Worm (Caenorhabditis elegans): ENCODE data around the gene clec-51.

Gene clec-51

ce11 chrIV:8159087-8159486 is 4.5 kb downstream of the clec-51 start, which contains the start of gene faah-1:
Gene faah-1, plus strand, starts transcription at chrIV:8159387.
- no peak for TF ChIP-seq ceh-22 (tag; optimal IDR thresholded peaks at IDR 0.05)

- TF ChIP-seq sox-4 (tag; optimal IDR thresholded peaks at IDR 0.05) (no peak), ceh-2 (tag; optimal IDR thresholded peaks at IDR 0.05) (no peak), fkh-10 (GFP tag; optimal IDR thresholded peaks at IDR 0.05) (no peak), F13H6.1 (tag; optimal IDR thresholded peaks at IDR 0.05) (no peak), pag-3 (tag; optimal IDR thresholded peaks at IDR 0.05; ENCODE audit: borderline replicate concordance) (no peak), hlh-30 (tag; optimal IDR thresholded peaks at IDR 0.05; ENCODE audit: insufficient read depth) (no peak), che-1 (tag; optimal IDR thresholded peaks at IDR 0.05) (no peak), odd-2 (tag; optimal IDR thresholded peaks at IDR 0.05) (no peak), ceh-22 (tag; optimal IDR thresholded peaks at IDR 0.05) (no peak), ceh-14 (tag; optimal IDR thresholded peaks at IDR 0.05) (no peak), ceh-24 (tag; optimal IDR thresholded peaks at IDR 0.05) (no peak), nhr-232 (tag; optimal IDR thresholded peaks at IDR 0.05) (no peak), pha-4 (tag; optimal IDR thresholded peaks at IDR 0.05) (no peak), ceh-30 (tag; optimal IDR thresholded peaks at IDR 0.05) (no peak), ceh-6 (GFP tag; optimal IDR thresholded peaks at IDR 0.05) (no peak), lin-11 (tag; optimal IDR thresholded peaks at IDR 0.05) (no peak), unc-86 (tag; optimal IDR thresholded peaks at IDR 0.05) (no peak)
Observed at ce11 chrIV:8157161-8157560, 6.4 kb downstream of the clec-51 start, which contains the start of gene B0218.5. Gene B0218.5, minus strand, starts transcription at chrIV:8157261.

ce11 chrIV:8154966-8155365 is 8.6 kb downstream of the clec-51 start:
- no peak for TF ChIP-seq pha-2 (tag; optimal IDR thresholded peaks at IDR 0.05)
- TF ChIP-seq hlh-6 (tag; optimal IDR thresholded peaks at IDR 0.05): no peak
- TF ChIP-seq ceh-30 (tag; optimal IDR thresholded peaks at IDR 0.05): no peak
- TF ChIP-seq sdc-2 (tag; optimal IDR thresholded peaks at IDR 0.05): no peak
- no peak for TF ChIP-seq ets-4 (tag; optimal IDR thresholded peaks at IDR 0.05)
- no peak for TF ChIP-seq hlh-15 (tag; optimal IDR thresholded peaks at IDR 0.05)
- TF ChIP-seq pat-9 (tag; optimal IDR thresholded peaks at IDR 0.05): no peak
- no peak for TF ChIP-seq ztf-16 (tag; optimal IDR thresholded peaks at IDR 0.05)
- TF ChIP-seq ceh-34 (tag; optimal IDR thresholded peaks at IDR 0.05): no peak
- no peak for TF ChIP-seq elt-4 (tag; optimal IDR thresholded peaks at IDR 0.05)

DNA sequence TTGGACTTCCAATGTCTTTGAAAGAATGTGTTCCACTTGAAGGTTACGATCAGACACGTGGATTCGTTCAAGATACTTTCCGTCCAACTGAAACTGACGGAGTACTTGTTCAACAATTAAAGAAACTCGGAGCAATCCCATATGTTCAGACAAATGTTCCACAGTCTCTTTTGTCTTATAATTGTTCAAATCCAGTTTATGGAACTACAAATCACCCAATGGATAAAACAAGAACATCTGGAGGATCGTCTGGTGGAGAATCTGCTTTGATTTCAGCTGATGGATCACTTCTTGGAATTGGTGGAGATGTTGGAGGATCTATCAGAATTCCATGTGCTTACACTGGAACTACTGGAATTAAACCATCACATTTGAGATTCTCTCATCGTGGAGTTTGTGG is 10.4 kb downstream of the clec-51 start:
- no peak for TF ChIP-seq pax-1 (tag; optimal IDR thresholded peaks at IDR 0.05)
- no peak for TF ChIP-seq elt-4 (tag; optimal IDR thresholded peaks at IDR 0.05)
- no peak for TF ChIP-seq eyg-1 (tag; optimal IDR thresholded peaks at IDR 0.05)
- TF ChIP-seq ceh-34 (tag; optimal IDR thresholded peaks at IDR 0.05): no peak
- TF ChIP-seq ceh-22 (tag; optimal IDR thresholded peaks at IDR 0.05): no peak
- TF ChIP-seq sox-2 (GFP tag; IDR thresholded peaks at IDR 0.05): no peak
- no peak for TF ChIP-seq pha-2 (tag; optimal IDR thresholded peaks at IDR 0.05)
- TF ChIP-seq ztf-16 (tag; optimal IDR thresholded peaks at IDR 0.05): no peak
- TF ChIP-seq ceh-2 (tag; optimal IDR thresholded peaks at IDR 0.05): no peak
- no peak for TF ChIP-seq mec-3 (tag; optimal IDR thresholded peaks at IDR 0.05; ENCODE audit: borderline replicate concordance)
- TF ChIP-seq ceh-6 (GFP tag; optimal IDR thresholded peaks at IDR 0.05): no peak
- TF ChIP-seq tbx-2 (tag; optimal IDR thresholded peaks at IDR 0.05): no peak
- no peak for TF ChIP-seq nfya-1 (tag; optimal IDR thresholded peaks at IDR 0.05)
- no peak for TF ChIP-seq lim-6 (tag; optimal IDR thresholded peaks at IDR 0.05)

ce11 chrIV:8152688-8153087 is 10.9 kb downstream of the clec-51 start:
- TF ChIP-seq zip-5 (tag; optimal IDR thresholded peaks at IDR 0.05): no peak
- TF ChIP-seq lin-11 (tag; optimal IDR thresholded peaks at IDR 0.05): no peak
- no peak for TF ChIP-seq nhr-11 (tag; optimal IDR thresholded peaks at IDR 0.05)
- no peak for TF ChIP-seq elt-4 (tag; optimal IDR thresholded peaks at IDR 0.05)
- no peak for TF ChIP-seq C38D4.7 (GFP tag; optimal IDR thresholded peaks at IDR 0.05)
- no peak for TF ChIP-seq hlh-30 (tag; optimal IDR thresholded peaks at IDR 0.05; ENCODE audit: insufficient read depth)
